Worm (Caenorhabditis elegans) whole organism, young adult: Measurements from ENCODE around the gene cnc-4.

Experiments
- K12H6.12 ChIP-seq: fragments of 200-800 bp; sonication (Bioruptor generic); optimal IDR thresholded peaks from 2 replicates; lab custom pipeline; 2018; ENCODE audit warnings: mild to moderate bottlenecking, missing genetic modification characterization, missing compliant biosample characterization
- ama-1 ChIP-seq, 3 experiments: fragments of 150-350 bp in 1 of 3; sonication (generic microtip) in 2 of 3; optimal IDR thresholded peaks; 2 replicates each; lab custom pipeline; 2014 to 2018; ENCODE audit warnings: missing biosample characterization in 2 of 3, missing genetic modification characterization in 2 of 3, missing genetic modification reagents in 2 of 3
- chd-7 ChIP-seq: sonication (generic microtip); optimal IDR thresholded peaks from 2 replicates; lab custom pipeline; 2016; ENCODE audit warnings: mild to moderate bottlenecking, missing genetic modification characterization, moderate library complexity, missing compliant biosample characterization
- dpff-1 ChIP-seq: sonication (generic microtip); optimal IDR thresholded peaks from 2 replicates; lab custom pipeline; 2017; ENCODE audit warnings: mild to moderate bottlenecking, missing genetic modification characterization, missing compliant biosample characterization
- egrh-3 ChIP-seq: fragments of 200-800 bp; sonication (Bioruptor generic); IDR thresholded peaks from 2 replicates; pipeline ENCODE4 v1.3.6; 2022; ENCODE audit warnings: missing genetic modification reagents, missing genetic modification characterization, missing compliant biosample characterization
- nhr-179 ChIP-seq: sonication (generic microtip); optimal IDR thresholded peaks from 2 replicates; lab custom pipeline; 2016; ENCODE audit warnings: mild to moderate bottlenecking, missing genetic modification characterization, missing compliant biosample characterization
- pha-4 ChIP-seq: fragments of 150-350 bp; sonication (generic microtip); optimal IDR thresholded peaks from 2 replicates; lab custom pipeline; 2014; ENCODE audit warnings: missing biosample characterization, missing genetic modification reagents, missing genetic modification characterization

- TF ChIP-seq egrh-3 (GFP tag; lab: Robert Waterston, UW): no peak
- TF ChIP-seq dpff-1: no peak
- no peak for TF ChIP-seq ama-1 (optimal IDR thresholded peaks at IDR 0.05; lab: Kevin White, UChicago)
- no peak for TF ChIP-seq ama-1 (GFP tag; optimal IDR thresholded peaks at IDR 0.05; lab: Kevin White, UChicago)
- TF ChIP-seq nhr-179 (tag; lab: Kevin White, UChicago): no peak
- TF ChIP-seq chd-7 (tag; lab: Kevin White, UChicago): no peak
- TF ChIP-seq pha-4: no peak
- TF ChIP-seq K12H6.12 (tag; lab: Kevin White, UChicago): no peak
Observed at ce11 chrV:1435106-1435505, 11.9 kb upstream of the cnc-4 start.
